Worm (Caenorhabditis elegans): ENCODE results near the gene F09E5.12.
A peak's percentile ranks its signal among the peaks of the same experiment; 100 is the strongest.

The F09E5.12 gene

DNA sequence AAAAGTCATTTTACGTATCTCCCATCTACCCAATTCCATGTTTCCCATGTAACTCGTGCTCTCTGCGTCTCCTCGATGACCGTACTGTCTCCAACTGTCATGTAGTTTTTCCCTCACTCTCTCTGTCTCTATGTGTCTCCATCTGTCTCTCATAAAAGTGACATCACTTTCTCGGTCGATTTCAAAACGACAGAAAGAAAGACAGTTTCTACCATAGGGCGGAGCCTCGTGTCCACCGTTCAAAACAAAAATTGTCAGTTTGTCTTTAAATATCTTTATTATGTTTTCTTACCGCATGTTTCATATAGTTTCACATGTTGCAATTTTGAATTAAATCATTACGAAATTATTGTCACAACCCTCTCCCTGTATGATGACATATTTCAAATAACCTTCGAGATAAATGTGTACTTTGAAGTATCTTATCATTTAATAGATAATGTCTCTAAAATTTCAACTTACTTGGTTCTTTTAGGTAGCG, 40.3 kb downstream of the F09E5.12 start:
- TF ChIP-seq crh-2 (tag; optimal IDR thresholded peaks at IDR 0.05) (peak; percentile 87), nhr-23 (tag; optimal IDR thresholded peaks at IDR 0.05) (no peak), unc-39 (tag; optimal IDR thresholded peaks at IDR 0.05) (no peak), elt-1 (tag; optimal IDR thresholded peaks at IDR 0.05) (peak; percentile 30), lin-13 (GFP tag; optimal IDR thresholded peaks at IDR 0.05) (peak; percentile 67), ztf-11 (tag; optimal IDR thresholded peaks at IDR 0.05) (no peak), gmeb-1 (tag; optimal IDR thresholded peaks at IDR 0.05) (peak; percentile 67), nhr-12 (tag; optimal IDR thresholded peaks at IDR 0.05) (no peak), ztf-4 (tag; optimal IDR thresholded peaks at IDR 0.05) (peak; percentile 79), mab-5 (tag; optimal IDR thresholded peaks at IDR 0.05) (peak; percentile 39), ceh-82 (tag; optimal IDR thresholded peaks at IDR 0.05) (no peak), F13H6.1 (tag; optimal IDR thresholded peaks at IDR 0.05) (peak; percentile 92), mdl-1 (tag; optimal IDR thresholded peaks at IDR 0.05) (peak; percentile 64 to 71), R02D3.7 (tag; optimal IDR thresholded peaks at IDR 0.05) (no peak), nhr-6 (tag; optimal IDR thresholded peaks at IDR 0.05) (peak; percentile 94), skn-1 (tag; optimal IDR thresholded peaks at IDR 0.05) (no peak), unc-62 (GFP tag; optimal IDR thresholded peaks at IDR 0.05) (peak; percentile 85), mbf-1 (tag; optimal IDR thresholded peaks at IDR 0.05) (no peak), blmp-1 (tag; optimal IDR thresholded peaks at IDR 0.05; ENCODE audit: insufficient read depth) (peak; percentile 69), Y55F3AM.14 (GFP tag; optimal IDR thresholded peaks at IDR 0.05) (peak; percentile 77), elt-3 (tag; optimal IDR thresholded peaks at IDR 0.05) (no peak), sem-4 (tag; optimal IDR thresholded peaks at IDR 0.05) (peak; percentile 83), fos-1 (tag; optimal IDR thresholded peaks at IDR 0.05) (peak; percentile 94), unc-55 (GFP tag; optimal IDR thresholded peaks at IDR 0.05) (peak; percentile 84), alr-1 (tag; optimal IDR thresholded peaks at IDR 0.05) (no peak), ceh-16 (tag; optimal IDR thresholded peaks at IDR 0.05) (peak; percentile 34), peb-1 (tag; optimal IDR thresholded peaks at IDR 0.05) (no peak), sma-9 (GFP tag; optimal IDR thresholded peaks at IDR 0.05) (peak; percentile 98), sma-9 (tag; optimal IDR thresholded peaks at IDR 0.05) (peak; percentile 82), lin-39 (tag; optimal IDR thresholded peaks at IDR 0.05) (no peak), nhr-237 (tag; optimal IDR thresholded peaks at IDR 0.05) (no peak), nhr-25 (tag; optimal IDR thresholded peaks at IDR 0.05) (peak; percentile 93), dmd-4 (tag; optimal IDR thresholded peaks at IDR 0.05) (no peak), sma-3 (GFP tag; optimal IDR thresholded peaks at IDR 0.05) (peak; percentile 95), lin-11 (tag; optimal IDR thresholded peaks at IDR 0.05) (no peak), snpc-4 (tag; optimal IDR thresholded peaks at IDR 0.05) (peak; percentile 4), nhr-77 (tag; optimal IDR thresholded peaks at IDR 0.05) (peak; percentile 44), nhr-21 (tag; optimal IDR thresholded peaks at IDR 0.05) (peak; percentile 92), nhr-11 (tag; optimal IDR thresholded peaks at IDR 0.05) (no peak), egl-27 (tag; optimal IDR thresholded peaks at IDR 0.05) (peak; percentile 89), ztf-1 (GFP tag; conservative IDR thresholded peaks at IDR 0.05) (no peak), C34F6.9 (tag; optimal IDR thresholded peaks at IDR 0.05) (peak; percentile 85), lsy-2 (tag; optimal IDR thresholded peaks at IDR 0.05) (peak; percentile 12 to 87), aly-2 (tag; optimal IDR thresholded peaks at IDR 0.05) (no peak), nhr-10 (tag; optimal IDR thresholded peaks at IDR 0.05) (no peak), ama-1 (optimal IDR thresholded peaks at IDR 0.05) (peak; percentile 48), zag-1 (tag; optimal IDR thresholded peaks at IDR 0.05) (no peak), nhr-129 (tag; optimal IDR thresholded peaks at IDR 0.05) (peak; percentile 90), ZK546.5 (tag; optimal IDR thresholded peaks at IDR 0.05) (no peak)

Measured in whole organism, L2 larva.